Worm (Caenorhabditis elegans) whole organism, L4/young adult: Measurements from ENCODE around the gene C07A4.3.
A peak's percentile ranks its signal among the peaks of the same experiment; 100 is the strongest.

ENCODE experiments used
- W03F9.2 ChIP-seq: fragments of 150-350 bp; optimal IDR thresholded peaks from 2 replicates; lab custom pipeline; 2014; ENCODE audit warnings: missing biosample characterization, missing genetic modification characterization
- dao-5 ChIP-seq: sonication (generic microtip); optimal IDR thresholded peaks from 2 replicates; lab custom pipeline; 2016; ENCODE audit warnings: missing genotype, missing genetic modification characterization, moderate library complexity, missing compliant biosample characterization
- him-1 ChIP-seq: sonication (generic microtip); optimal IDR thresholded peaks from 2 replicates; lab custom pipeline; 2016; ENCODE audit warnings: missing genotype, missing genetic modification reagents, missing genetic modification characterization, missing compliant biosample characterization

C07A4.3 gene

DNA sequence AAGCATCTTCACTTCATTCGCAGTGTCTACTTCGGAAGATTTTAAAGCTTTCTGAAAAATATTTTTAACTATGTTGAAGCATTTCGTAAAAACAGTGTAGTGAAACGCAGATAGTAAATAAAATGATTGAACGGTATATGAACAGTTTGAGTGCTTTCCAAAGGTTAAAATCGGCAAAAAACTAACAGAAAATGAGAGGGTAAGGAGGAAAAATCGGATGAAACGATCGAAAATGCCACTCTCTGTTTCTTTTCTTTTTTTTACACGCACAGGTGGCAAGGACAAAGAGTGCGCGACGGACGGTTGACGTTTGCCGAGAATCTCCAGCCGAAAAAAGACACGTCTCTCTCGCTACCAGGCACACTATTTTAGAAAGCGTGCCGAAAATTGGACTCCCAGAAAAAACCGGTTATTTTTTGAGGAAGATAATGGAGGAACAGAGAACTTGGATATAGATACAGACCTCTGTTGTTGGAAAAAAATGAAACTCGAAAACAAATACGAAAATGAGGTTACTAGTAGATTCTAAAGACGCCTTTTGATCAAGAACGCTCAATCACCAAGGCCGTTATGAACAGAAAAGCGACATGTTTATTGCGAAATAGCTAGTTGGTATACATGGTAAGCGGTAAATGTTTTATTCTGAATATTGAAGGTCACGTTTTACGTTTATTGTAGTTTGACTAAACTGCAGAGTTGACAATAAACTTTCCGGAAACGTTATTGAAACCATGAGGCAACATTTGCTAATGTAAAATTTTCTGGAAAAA, 19.7 kb downstream of the C07A4.3 start, which contains the start of gene myrf-2:
Gene myrf-2, minus strand, starts transcription at position 51 of the 770 bp plus-strand sequence.
- TF ChIP-seq him-1 (tag; lab: Kevin White, UChicago) = no peak
- no peak for TF ChIP-seq W03F9.2 (tag; lab: Kevin White, UChicago)
- no peak for TF ChIP-seq dao-5 (tag; lab: Kevin White, UChicago)

DNA sequence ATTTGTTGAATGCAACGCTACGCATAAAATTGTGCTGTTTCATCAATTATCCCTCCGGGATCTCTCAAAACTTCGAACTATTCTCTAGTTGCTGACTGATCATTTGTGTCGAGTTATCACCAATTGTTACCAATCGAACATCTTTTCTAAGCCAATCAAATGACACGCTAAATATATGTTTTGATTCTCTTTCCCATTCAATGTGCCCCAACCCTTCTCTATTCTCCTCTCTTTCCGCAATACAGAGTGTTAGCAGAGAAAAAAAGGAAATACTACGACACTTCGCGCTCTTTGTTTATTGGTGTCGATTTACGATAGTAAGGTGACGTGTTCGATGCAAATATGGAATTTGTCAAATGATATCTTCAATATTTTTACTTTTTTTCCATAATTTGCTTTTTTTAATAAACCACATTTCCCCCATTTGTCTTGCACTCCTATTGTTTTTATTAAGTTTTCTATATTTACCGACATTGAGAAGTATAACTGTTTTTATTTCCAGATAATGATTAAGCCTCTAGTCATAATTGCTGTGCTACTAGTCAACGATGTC, 22.5 kb downstream of the C07A4.3 start, which contains the start of gene nucb-1:
Gene nucb-1, plus strand, starts transcription at position 503 of the 553 bp plus-strand sequence.
- TF ChIP-seq him-1 (tag; lab: Kevin White, UChicago) (no peak), W03F9.2 (tag; lab: Kevin White, UChicago) (peak; percentile 40)

DNA sequence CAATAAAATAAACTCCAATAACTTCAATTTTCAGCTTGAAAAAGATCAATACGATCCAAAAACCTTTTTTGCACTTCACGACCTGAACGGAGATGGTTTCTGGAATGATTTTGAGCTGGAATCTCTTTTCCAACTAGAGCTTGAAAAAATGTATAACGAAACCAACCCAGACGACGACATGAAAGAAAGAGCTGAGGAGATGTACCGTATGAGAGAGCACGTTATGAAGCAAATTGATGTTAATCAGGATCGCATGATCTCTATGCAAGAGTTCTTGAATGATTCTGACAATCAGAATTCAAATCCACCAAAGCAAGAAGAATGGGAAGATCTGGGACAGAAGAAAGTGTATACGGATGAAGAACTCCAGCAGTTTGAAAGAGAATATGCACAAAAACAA, 24.4 kb downstream of the C07A4.3 start:
- no peak for TF ChIP-seq him-1 (tag; lab: Kevin White, UChicago)
- no peak for TF ChIP-seq dao-5 (tag; lab: Kevin White, UChicago)
- no peak for TF ChIP-seq W03F9.2 (tag; lab: Kevin White, UChicago)

ce11 chrX:10203501-10203900, 28.7 kb downstream of the C07A4.3 start:
- TF ChIP-seq W03F9.2 (tag; lab: Kevin White, UChicago) (no peak), him-1 (tag; lab: Kevin White, UChicago) (no peak), dao-5 (tag; lab: Kevin White, UChicago) (no peak)

DNA sequence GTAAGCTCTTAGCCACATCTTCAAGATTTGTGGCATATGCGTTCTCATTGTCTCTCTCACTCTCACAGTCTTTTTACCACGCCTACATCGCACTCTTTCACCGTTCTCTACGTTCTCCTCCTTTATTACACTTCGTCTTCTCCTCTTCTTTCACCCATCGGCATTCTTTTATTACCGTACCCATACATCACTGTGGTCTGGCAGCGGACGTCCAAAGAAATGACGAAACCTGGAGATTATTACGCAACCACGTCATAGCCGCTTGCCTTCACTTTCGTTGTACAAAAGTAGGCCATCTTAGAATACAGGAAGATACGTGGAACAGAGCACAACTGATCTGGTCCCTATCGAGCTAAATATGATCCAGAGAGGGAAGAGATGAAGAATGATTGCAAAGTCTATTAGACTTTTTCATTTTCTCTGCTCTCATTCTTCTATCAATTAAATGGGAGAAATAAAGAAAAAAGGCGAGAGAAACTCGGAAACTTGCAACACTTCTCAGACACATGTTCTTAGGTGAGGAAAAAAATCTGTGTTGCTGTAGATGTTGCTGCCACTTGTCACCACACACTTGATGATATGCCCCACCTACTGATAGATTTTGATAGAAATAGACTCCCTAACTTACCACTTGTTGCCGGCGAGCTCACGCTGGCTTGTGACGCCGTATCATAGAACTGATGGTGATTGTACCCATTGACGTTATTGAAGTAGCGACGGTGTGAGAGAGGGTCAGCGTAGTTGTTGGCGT, 29.7 kb downstream of the C07A4.3 start:
- TF ChIP-seq W03F9.2 (tag; lab: Kevin White, UChicago) (no peak), him-1 (tag; lab: Kevin White, UChicago) (no peak), dao-5 (tag; lab: Kevin White, UChicago) (no peak)

- TF ChIP-seq dao-5 (tag; lab: Kevin White, UChicago) (no peak), him-1 (tag; lab: Kevin White, UChicago) (no peak), W03F9.2 (tag; lab: Kevin White, UChicago) (no peak)
Measured at ce11 chrX:10205321-10205720, 30.5 kb downstream of the C07A4.3 start, which contains the start of gene sex-1. TSS of gene sex-1 (minus strand) at chrX:10205421.

DNA sequence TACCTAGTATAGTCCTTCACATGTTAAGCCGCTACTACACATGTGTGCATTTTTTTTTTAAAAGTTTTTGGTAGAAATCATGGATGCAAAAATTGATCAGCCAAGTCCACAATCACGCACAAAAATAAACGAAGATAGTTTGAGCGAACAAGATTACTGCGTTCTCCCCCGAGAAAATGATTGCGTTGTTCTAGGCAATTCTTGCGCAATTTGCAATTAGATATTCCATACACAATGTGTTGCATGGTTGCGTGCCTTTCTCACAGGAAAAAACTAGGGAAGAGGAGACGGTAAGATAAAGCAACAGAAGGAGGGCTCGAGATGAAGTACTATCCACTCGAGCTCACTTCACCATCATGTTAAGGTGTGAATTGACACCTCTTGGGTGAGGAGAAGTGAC, 31.2 kb downstream of the C07A4.3 start:
- TF ChIP-seq W03F9.2 (tag; lab: Kevin White, UChicago) = no peak
- no peak for TF ChIP-seq him-1 (tag; lab: Kevin White, UChicago)
- TF ChIP-seq dao-5 (tag; lab: Kevin White, UChicago) = no peak

DNA sequence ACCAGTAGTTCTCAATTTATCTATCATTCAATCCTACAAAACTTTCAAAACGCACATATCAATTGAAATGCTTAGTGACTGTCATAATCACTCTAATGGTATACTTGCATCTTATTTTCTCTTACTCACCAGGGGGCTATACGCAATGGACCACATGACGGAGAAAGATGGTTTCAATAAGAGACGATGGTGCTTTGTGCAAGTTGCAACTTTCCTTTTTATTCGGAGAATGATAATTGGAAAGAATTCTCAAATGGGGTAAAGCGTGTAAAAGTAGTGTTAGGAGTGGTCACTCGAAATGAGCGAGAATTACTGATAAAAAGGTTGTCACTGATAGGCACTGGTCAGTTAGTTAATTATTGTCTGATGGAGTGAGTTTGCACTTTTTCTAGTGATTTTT, 33.7 kb downstream of the C07A4.3 start:
- no peak for TF ChIP-seq dao-5 (tag; lab: Kevin White, UChicago)
- no peak for TF ChIP-seq W03F9.2 (tag; lab: Kevin White, UChicago)
- no peak for TF ChIP-seq him-1 (tag; lab: Kevin White, UChicago)

DNA sequence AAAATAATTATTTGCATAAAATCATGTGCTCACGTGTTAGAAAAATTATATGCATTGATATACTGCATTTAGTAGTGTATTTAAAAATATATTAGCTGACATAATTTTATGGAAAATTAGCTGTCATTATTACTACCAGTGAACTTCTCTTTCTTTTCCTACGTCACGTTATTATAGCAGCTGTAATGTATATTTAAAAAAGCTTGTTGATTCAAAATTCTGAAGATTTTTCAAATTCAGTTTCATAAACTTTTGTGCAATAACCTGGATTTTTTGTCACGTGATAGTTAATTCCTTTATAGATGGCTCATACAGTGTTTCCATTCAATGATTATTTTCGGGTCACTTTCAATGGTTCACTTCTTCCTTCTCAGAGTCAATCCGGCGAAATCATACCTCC, 37.7 kb downstream of the C07A4.3 start, which contains the start of gene F44A6.3:
Gene F44A6.3, plus strand, starts transcription at position 301 of the 400 bp plus-strand sequence.
- TF ChIP-seq him-1 (tag; lab: Kevin White, UChicago) (no peak), dao-5 (tag; lab: Kevin White, UChicago) (no peak), W03F9.2 (tag; lab: Kevin White, UChicago) (no peak)

ce11 chrX:10215429-10215828, 40.6 kb downstream of the C07A4.3 start, which contains the start of gene F44A6.4:
TSS of gene F44A6.4 (minus strand) at chrX:10215495.
- TF ChIP-seq him-1 (tag; lab: Kevin White, UChicago) (no peak), dao-5 (tag; lab: Kevin White, UChicago) (no peak)

DNA sequence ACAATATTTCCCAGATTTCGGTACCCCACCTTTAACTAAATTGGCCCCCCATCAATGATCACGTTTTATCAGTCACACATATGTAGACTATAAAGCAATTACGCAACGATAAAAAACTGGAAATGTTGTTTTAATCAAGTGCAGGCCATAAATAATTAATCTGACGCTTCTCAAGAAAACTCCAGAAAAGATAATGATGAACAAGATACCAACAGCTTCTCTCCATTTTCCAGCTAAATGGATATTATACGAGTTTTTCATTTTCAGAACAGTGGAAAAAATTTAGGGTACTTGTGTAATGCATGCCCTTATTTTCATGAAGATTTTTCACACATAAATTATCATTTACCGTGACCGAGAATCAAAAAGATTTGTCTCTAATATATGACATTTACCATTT, 41.6 kb downstream of the C07A4.3 start:
- no peak for TF ChIP-seq dao-5 (tag; lab: Kevin White, UChicago)
- no peak for TF ChIP-seq him-1 (tag; lab: Kevin White, UChicago)
- TF ChIP-seq W03F9.2 (tag; lab: Kevin White, UChicago) = no peak

ce11 chrX:10216857-10217256, 42.1 kb downstream of the C07A4.3 start:
- TF ChIP-seq dao-5 (tag; lab: Kevin White, UChicago) (no peak), W03F9.2 (tag; lab: Kevin White, UChicago) (no peak), him-1 (tag; lab: Kevin White, UChicago) (no peak)

DNA sequence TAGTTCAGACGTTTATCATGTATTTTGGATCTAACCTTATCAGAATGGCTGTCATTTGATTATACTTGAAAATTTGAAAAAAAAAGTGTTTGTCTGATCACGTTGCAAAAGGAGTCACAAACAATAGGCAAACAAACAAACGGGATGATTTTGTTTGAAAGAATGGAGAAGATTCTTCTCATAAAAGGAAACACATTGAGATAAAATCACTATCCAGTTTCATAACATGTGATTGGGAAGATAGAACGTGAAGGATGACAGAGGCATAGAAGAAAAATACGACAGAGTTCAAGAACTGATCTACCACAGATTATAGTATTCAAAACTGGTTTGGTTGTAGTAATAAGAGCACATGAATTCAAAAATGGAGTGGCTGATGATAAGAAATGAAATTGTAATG, 44.0 kb downstream of the C07A4.3 start, which contains the start of gene F44A6.5:
Gene F44A6.5, minus strand, starts transcription at position 151 of the 400 bp plus-strand sequence.
- no peak for TF ChIP-seq dao-5 (tag; lab: Kevin White, UChicago)
- TF ChIP-seq him-1 (tag; lab: Kevin White, UChicago) = no peak
- no peak for TF ChIP-seq W03F9.2 (tag; lab: Kevin White, UChicago)
